Worm (Caenorhabditis elegans) whole organism, mixed stage, embryonic: Measurements from ENCODE around the gene ets-9.

Experiments
- cnd-1 ChIP-seq: fragments of 200-800 bp; sonication (Bioruptor generic); optimal IDR thresholded peaks from 2 replicates; lab custom pipeline; 2018; ENCODE audit warnings: mild to moderate bottlenecking, missing genetic modification characterization, missing compliant biosample characterization
- drap-1 ChIP-seq: fragments of 200-800 bp; sonication (Bioruptor generic); optimal IDR thresholded peaks from 3 replicates; lab custom pipeline; 2018; ENCODE audit warnings: mild to moderate bottlenecking, missing genetic modification characterization, missing compliant biosample characterization
- flh-1 ChIP-seq: fragments of 200-800 bp; sonication (Bioruptor generic); optimal IDR thresholded peaks from 2 replicates; lab custom pipeline; 2018; ENCODE audit warnings: mild to moderate bottlenecking, missing genetic modification characterization, moderate library complexity, missing compliant biosample characterization
- lin-13 ChIP-seq: fragments of 150-350 bp; optimal IDR thresholded peaks from 2 replicates; lab custom pipeline; 2014; ENCODE audit warnings: missing biosample characterization, missing genetic modification characterization
- mab-5 ChIP-seq: fragments of 150-350 bp; optimal IDR thresholded peaks from 2 replicates; lab custom pipeline; 2014; ENCODE audit warnings: missing biosample characterization, missing genetic modification characterization
- mep-1 ChIP-seq: fragments of 150-350 bp; optimal IDR thresholded peaks from 2 replicates; lab custom pipeline; 2017; ENCODE audit warnings: missing biosample characterization, missing genetic modification reagents, missing genetic modification characterization, inconsistent platforms
- nhr-12 ChIP-seq: fragments of 150-350 bp; optimal IDR thresholded peaks from 2 replicates; lab custom pipeline; 2014; ENCODE audit warnings: missing biosample characterization, missing genetic modification characterization
- nhr-237 ChIP-seq: fragments of 150-350 bp; optimal IDR thresholded peaks from 2 replicates; lab custom pipeline; 2014; ENCODE audit warnings: missing biosample characterization, missing genetic modification characterization
- nhr-28 ChIP-seq: fragments of 150-350 bp; optimal IDR thresholded peaks from 2 replicates; lab custom pipeline; 2014; ENCODE audit warnings: missing biosample characterization, missing genetic modification characterization
- nhr-76 ChIP-seq: sonication (generic microtip); optimal IDR thresholded peaks from 2 replicates; lab custom pipeline; 2017; ENCODE audit warnings: missing biosample characterization, missing genetic modification characterization
- pha-4 ChIP-seq: fragments of 150-350 bp; optimal IDR thresholded peaks from 2 replicates; lab custom pipeline; 2018; ENCODE audit warnings: missing biosample characterization, missing genetic modification reagents, missing genetic modification characterization
- unc-39 ChIP-seq: fragments of 150-350 bp; optimal IDR thresholded peaks from 2 replicates; lab custom pipeline; 2014; ENCODE audit warnings: missing biosample characterization, missing genetic modification characterization
- unc-62 ChIP-seq: fragments of 150-350 bp; optimal IDR thresholded peaks from 2 replicates; lab custom pipeline; 2014; ENCODE audit warnings: missing biosample characterization, missing genetic modification reagents, missing genetic modification characterization
- ztf-11 ChIP-seq: fragments of 150-350 bp; optimal IDR thresholded peaks from 2 replicates; lab custom pipeline; 2014; ENCODE audit warnings: missing biosample characterization, missing genetic modification characterization

DNA sequence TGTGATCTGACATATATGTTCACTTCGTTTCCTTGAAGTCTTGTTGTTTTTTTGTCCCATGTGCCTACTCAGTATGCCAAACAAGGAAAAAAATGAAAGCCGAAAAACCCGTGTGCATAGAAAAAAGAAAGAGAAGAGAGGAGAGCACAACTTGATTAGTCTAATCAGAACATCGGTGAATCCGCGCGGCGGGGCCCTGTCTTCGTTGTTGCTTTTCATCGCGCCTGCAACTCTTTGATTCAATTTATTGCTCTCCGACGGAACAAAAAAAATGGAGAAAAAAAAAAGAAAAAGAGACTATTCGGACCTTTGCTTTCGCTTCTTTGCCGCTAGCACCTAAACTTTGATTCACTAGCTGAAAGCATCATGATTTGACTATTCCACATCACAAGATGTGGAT, 35.4 kb downstream of the ets-9 start:
- TF ChIP-seq pha-4 (tag; lab: Kevin White, UChicago) (no peak), nhr-76 (tag; lab: Kevin White, UChicago) (no peak), nhr-28 (tag; lab: Kevin White, UChicago) (no peak), mab-5 (no peak), nhr-12 (no peak), ztf-11 (tag; lab: Kevin White, UChicago) (no peak), unc-39 (tag; lab: Kevin White, UChicago) (no peak), cnd-1 (tag; lab: Kevin White, UChicago) (no peak), lin-13 (tag; lab: Kevin White, UChicago) (no peak), unc-62 (GFP tag; lab: Kevin White, UChicago) (no peak), mep-1 (tag; lab: Kevin White, UChicago) (no peak), nhr-237 (tag; lab: Kevin White, UChicago) (no peak), drap-1 (GFP tag; lab: Kevin White, UChicago) (no peak), flh-1 (GFP tag; lab: Kevin White, UChicago) (no peak)
